Worm (Caenorhabditis elegans): ENCODE measurements around the gene tbc-7.

Gene tbc-7

ce11 chrX:5150389-5150788, 16.3 kb downstream of the tbc-7 start, which contains the start of gene dpy-8:
Gene dpy-8, minus strand, starts transcription at chrX:5150476.
- TF ChIP-seq ttx-3 (tag; optimal IDR thresholded peaks at IDR 0.05) (no peak), nhr-232 (tag; optimal IDR thresholded peaks at IDR 0.05) (no peak)

DNA sequence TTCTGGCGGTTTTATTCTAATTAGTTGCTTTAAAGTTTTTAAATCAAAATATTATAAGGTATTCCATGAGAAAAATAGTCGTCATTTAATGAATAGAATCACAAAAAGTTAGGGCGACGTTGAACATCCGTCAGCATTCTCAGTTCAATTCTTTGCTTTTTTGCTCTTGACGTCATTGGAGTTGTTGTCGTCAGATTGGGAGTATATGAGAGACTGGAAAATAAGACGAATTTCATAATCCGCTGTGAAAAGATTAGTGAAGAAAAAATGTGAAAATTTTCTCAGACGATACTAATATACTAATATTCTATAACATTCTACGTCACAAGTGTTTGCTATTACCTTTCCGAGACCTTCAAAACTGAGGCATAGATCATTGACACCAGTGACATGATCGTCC, 17.3 kb downstream of the tbc-7 start:
- no peak for TF ChIP-seq madf-2 (tag; optimal IDR thresholded peaks at IDR 0.05)
- no peak for TF ChIP-seq ceh-14 (tag; optimal IDR thresholded peaks at IDR 0.05)
- TF ChIP-seq unc-3 (GFP tag; conservative IDR thresholded peaks at IDR 0.05): no peak
- no peak for TF ChIP-seq unc-3 (tag; optimal IDR thresholded peaks at IDR 0.05)
- no peak for TF ChIP-seq ceh-18 (tag; optimal IDR thresholded peaks at IDR 0.05)
- no peak for TF ChIP-seq tbx-7 (tag; optimal IDR thresholded peaks at IDR 0.05)
- no peak for TF ChIP-seq hlh-15 (tag; optimal IDR thresholded peaks at IDR 0.05)
- TF ChIP-seq unc-55 (GFP tag; optimal IDR thresholded peaks at IDR 0.05): no peak
- no peak for TF ChIP-seq eyg-1 (tag; optimal IDR thresholded peaks at IDR 0.05)
- TF ChIP-seq nhr-11 (tag; optimal IDR thresholded peaks at IDR 0.05): no peak
- no peak for TF ChIP-seq fax-1 (tag; optimal IDR thresholded peaks at IDR 0.05)
- TF ChIP-seq lin-11 (tag; optimal IDR thresholded peaks at IDR 0.05): no peak
- no peak for TF ChIP-seq K02D7.2 (tag; optimal IDR thresholded peaks at IDR 0.05)
- TF ChIP-seq fkh-10 (GFP tag; optimal IDR thresholded peaks at IDR 0.05): no peak
- no peak for TF ChIP-seq pax-1 (tag; optimal IDR thresholded peaks at IDR 0.05)
- TF ChIP-seq ceh-6 (GFP tag; optimal IDR thresholded peaks at IDR 0.05): no peak
- TF ChIP-seq ceh-24 (tag; optimal IDR thresholded peaks at IDR 0.05): no peak
- TF ChIP-seq unc-86 (tag; optimal IDR thresholded peaks at IDR 0.05): no peak
- no peak for TF ChIP-seq elt-4 (tag; optimal IDR thresholded peaks at IDR 0.05)

DNA sequence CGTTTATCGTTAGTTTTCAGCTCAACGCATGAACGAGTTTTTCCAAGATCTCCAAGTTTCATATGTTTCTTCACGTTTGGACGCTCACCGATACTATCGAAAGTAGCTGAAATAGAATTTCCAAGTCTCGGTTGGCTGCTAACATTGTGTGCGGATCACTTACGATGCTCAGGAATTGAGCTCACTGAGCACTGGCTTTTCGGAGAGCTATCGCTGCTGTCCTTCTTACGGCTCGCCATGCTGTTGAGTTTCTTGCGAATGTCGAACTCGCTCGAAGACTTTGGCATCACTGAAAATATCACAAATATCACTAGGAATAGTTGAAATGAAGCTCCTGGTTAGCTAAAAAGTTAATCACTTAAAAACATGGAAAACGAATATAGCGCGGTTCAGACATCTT, 17.8 kb downstream of the tbc-7 start:
- TF ChIP-seq Y22D7AL.16 (tag; optimal IDR thresholded peaks at IDR 0.05) (no peak), hlh-8 (tag; optimal IDR thresholded peaks at IDR 0.05) (no peak), pat-9 (tag; optimal IDR thresholded peaks at IDR 0.05) (no peak), madf-2 (tag; optimal IDR thresholded peaks at IDR 0.05) (no peak), npax-4 (tag; optimal IDR thresholded peaks at IDR 0.05) (no peak), hlh-15 (tag; optimal IDR thresholded peaks at IDR 0.05) (no peak), gmeb-2 (tag; optimal IDR thresholded peaks at IDR 0.05) (no peak), pha-2 (tag; optimal IDR thresholded peaks at IDR 0.05) (no peak), eyg-1 (tag; optimal IDR thresholded peaks at IDR 0.05) (no peak), unc-3 (GFP tag; conservative IDR thresholded peaks at IDR 0.05) (no peak), unc-3 (tag; optimal IDR thresholded peaks at IDR 0.05) (no peak), syd-9 (tag; optimal IDR thresholded peaks at IDR 0.05) (no peak), che-1 (tag; optimal IDR thresholded peaks at IDR 0.05) (no peak), lim-6 (tag; optimal IDR thresholded peaks at IDR 0.05) (no peak), fkh-10 (GFP tag; optimal IDR thresholded peaks at IDR 0.05) (no peak), fkh-6 (tag; optimal IDR thresholded peaks at IDR 0.05) (no peak), K09A11.1 (tag; optimal IDR thresholded peaks at IDR 0.05; ENCODE audit: insufficient read depth) (no peak), fax-1 (tag; optimal IDR thresholded peaks at IDR 0.05) (no peak), hlh-30 (tag; optimal IDR thresholded peaks at IDR 0.05; ENCODE audit: insufficient read depth) (no peak), elt-2 (tag; optimal IDR thresholded peaks at IDR 0.05) (no peak), ceh-19 (GFP tag; optimal IDR thresholded peaks at IDR 0.05) (no peak)

DNA sequence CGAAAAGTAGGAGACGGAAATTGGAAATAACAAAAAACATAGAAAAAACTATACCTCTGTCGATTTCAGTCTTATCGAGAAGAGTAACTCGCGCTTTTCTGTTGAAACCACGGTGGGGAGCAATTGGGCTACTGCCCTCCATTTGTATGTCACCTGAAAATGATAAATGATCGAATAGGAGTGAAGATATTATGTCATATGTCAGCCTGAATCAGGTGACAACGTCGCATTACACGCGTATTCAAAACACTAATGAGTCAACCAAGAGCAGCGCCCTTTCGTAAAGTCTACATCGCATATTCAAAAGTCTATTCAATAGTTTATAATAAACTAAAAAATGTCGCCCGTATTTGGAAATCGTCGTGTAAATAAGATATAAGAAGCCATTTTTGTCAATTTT, 18.9 kb downstream of the tbc-7 start:
- TF ChIP-seq ceh-19 (GFP tag; optimal IDR thresholded peaks at IDR 0.05): no peak
- no peak for TF ChIP-seq nhr-11 (tag; optimal IDR thresholded peaks at IDR 0.05)
- no peak for TF ChIP-seq pag-3 (tag; optimal IDR thresholded peaks at IDR 0.05; ENCODE audit: borderline replicate concordance)
- no peak for TF ChIP-seq sdc-2 (tag; optimal IDR thresholded peaks at IDR 0.05)
- no peak for TF ChIP-seq elt-4 (tag; optimal IDR thresholded peaks at IDR 0.05)
- no peak for TF ChIP-seq hlh-15 (tag; optimal IDR thresholded peaks at IDR 0.05)
- no peak for TF ChIP-seq ahr-1 (tag; optimal IDR thresholded peaks at IDR 0.05)
- TF ChIP-seq hlh-30 (tag; optimal IDR thresholded peaks at IDR 0.05; ENCODE audit: insufficient read depth): no peak
